Fruit fly (Drosophila melanogaster) whole organism, embryonic: ENCODE data around the gene CG17652.

Experiments used
- Blimp-1 ChIP-seq: fragments of 200-800 bp; sonication (Bioruptor generic); optimal IDR thresholded peaks from 3 replicates; lab custom pipeline; 2018; ENCODE audit warnings: missing biosample characterization, missing genetic modification characterization, mild to moderate bottlenecking, moderate library complexity, missing genetic modification reagents
- Bteb2 ChIP-seq: fragments of 200-800 bp; sonication (Bioruptor generic); optimal IDR thresholded peaks from 2 replicates; lab custom pipeline; 2016; ENCODE audit warnings: missing biosample characterization, missing genetic modification characterization
- CG10209 ChIP-seq: fragments of 200-800 bp; sonication (Bioruptor generic); optimal IDR thresholded peaks from 3 replicates; lab custom pipeline; 2017; ENCODE audit warnings: missing biosample characterization, mild to moderate bottlenecking, missing genetic modification characterization, missing genetic modification reagents
- CG13624 ChIP-seq: fragments of 200-800 bp; sonication (Bioruptor generic); optimal IDR thresholded peaks from 2 replicates; lab custom pipeline; 2016; ENCODE audit warnings: missing biosample characterization, missing genetic modification characterization
- CG15011 ChIP-seq: fragments of 200-800 bp; sonication (Bioruptor generic); optimal IDR thresholded peaks from 3 replicates; lab custom pipeline; 2018; ENCODE audit warnings: missing biosample characterization, mild to moderate bottlenecking, missing genetic modification characterization
- CG15479 ChIP-seq: fragments of 200-800 bp; sonication (Bioruptor generic); optimal IDR thresholded peaks from 3 replicates; lab custom pipeline; 2019; ENCODE audit warnings: missing biosample characterization, mild to moderate bottlenecking, missing genetic modification characterization, moderate library complexity
- CG17359 ChIP-seq: fragments of 200-800 bp; sonication (Bioruptor generic); optimal IDR thresholded peaks from 3 replicates; lab custom pipeline; 2018; ENCODE audit warnings: missing biosample characterization, mild to moderate bottlenecking, missing genetic modification characterization, moderate library complexity
- CG31388 ChIP-seq: fragments of 200-800 bp; sonication (Bioruptor generic); optimal IDR thresholded peaks from 2 replicates; lab custom pipeline; 2016; ENCODE audit warnings: missing biosample characterization, missing genetic modification characterization
- CG31441 ChIP-seq: fragments of 200-800 bp; sonication (Bioruptor generic); IDR thresholded peaks from 2 replicates; pipeline ENCODE4 v1.3.6; 2022; ENCODE audit warnings: missing biosample characterization, missing genetic modification characterization
- CG3281 ChIP-seq: fragments of 200-800 bp; sonication (Bioruptor generic); optimal IDR thresholded peaks from 3 replicates; lab custom pipeline; 2017; ENCODE audit warnings: missing biosample characterization, mild to moderate bottlenecking, missing genetic modification characterization
- CG33557 ChIP-seq: fragments of 200-800 bp; sonication (Bioruptor generic); optimal IDR thresholded peaks from 2 replicates; lab custom pipeline; 2019; ENCODE audit warnings: missing biosample characterization, mild to moderate bottlenecking, missing genetic modification characterization, moderate library complexity
- CG34422 ChIP-seq: fragments of 200-800 bp; sonication (Bioruptor generic); IDR thresholded peaks from 3 replicates; pipeline ENCODE4 v1.3.6; 2022; ENCODE audit warnings: missing biosample characterization, missing genetic modification characterization
- CG3726 ChIP-seq: fragments of 200-800 bp; sonication (Bioruptor generic); IDR thresholded peaks from 3 replicates; pipeline ENCODE4, ENCODE4 v1.3.6; 2022; ENCODE audit warnings: missing biosample characterization, missing genetic modification characterization
- CG4360 ChIP-seq: fragments of 200-800 bp; sonication (Bioruptor generic); IDR thresholded peaks from 2 replicates; pipeline ENCODE4 v1.3.6; 2022; ENCODE audit warnings: missing biosample characterization, missing genetic modification characterization
- CG4707 ChIP-seq: fragments of 200-800 bp; sonication (Bioruptor generic); optimal IDR thresholded peaks from 2 replicates; lab custom pipeline; 2018; ENCODE audit warnings: missing biosample characterization, mild to moderate bottlenecking, missing genetic modification characterization, moderate library complexity
- CG5245 ChIP-seq: fragments of 200-800 bp; sonication (Bioruptor generic); optimal IDR thresholded peaks from 3 replicates; lab custom pipeline; 2016; ENCODE audit warnings: missing biosample characterization, missing genetic modification characterization
- CG6654 ChIP-seq: fragments of 200-800 bp; sonication (Bioruptor generic); optimal IDR thresholded peaks from 2 replicates; lab custom pipeline; 2017; ENCODE audit warnings: missing biosample characterization, mild to moderate bottlenecking, missing genetic modification characterization
- CG7556 ChIP-seq: fragments of 200-800 bp; sonication (Bioruptor generic); optimal IDR thresholded peaks from 2 replicates; lab custom pipeline; 2017; ENCODE audit warnings: missing biosample characterization, mild to moderate bottlenecking, missing genetic modification characterization
- Camta ChIP-seq: fragments of 200-800 bp; sonication (Bioruptor generic); optimal IDR thresholded peaks from 2 replicates; lab custom pipeline; 2016; ENCODE audit warnings: missing biosample characterization, missing genetic modification characterization
- Dad ChIP-seq: fragments of 200-800 bp; sonication (Bioruptor generic); optimal IDR thresholded peaks from 3 replicates; lab custom pipeline; 2016; ENCODE audit warnings: missing biosample characterization, missing genetic modification characterization
- Deaf1 ChIP-seq: fragments of 200-800 bp; optimal IDR thresholded peaks from 3 replicates; lab custom pipeline; 2019; ENCODE audit warnings: missing biosample characterization, mild to moderate bottlenecking, missing genetic modification characterization, moderate library complexity
- E2f1 ChIP-seq: fragments of 200-800 bp; sonication (Bioruptor generic); IDR thresholded peaks from 2 replicates; pipeline ENCODE4 v1.3.6; 2022; ENCODE audit warnings: missing biosample characterization, missing genetic modification characterization
- HLHmδ ChIP-seq: fragments of 200-800 bp; sonication (Bioruptor generic); optimal IDR thresholded peaks from 2 replicates; lab custom pipeline; 2018; ENCODE audit warnings: missing biosample characterization, mild to moderate bottlenecking, missing genetic modification characterization, moderate library complexity
- Hey ChIP-seq: fragments of 200-800 bp; sonication (Bioruptor generic); optimal IDR thresholded peaks from 3 replicates; lab custom pipeline; 2018; ENCODE audit warnings: missing biosample characterization, mild to moderate bottlenecking, missing genetic modification characterization
- Hr3 ChIP-seq: fragments of 200-800 bp; sonication (Bioruptor generic); optimal IDR thresholded peaks from 3 replicates; lab custom pipeline; 2016; ENCODE audit warnings: missing biosample characterization, missing genetic modification characterization
- NC2β ChIP-seq: fragments of 200-800 bp; sonication (Bioruptor generic); optimal IDR thresholded peaks from 2 replicates; lab custom pipeline; 2016; ENCODE audit warnings: missing biosample characterization, missing genetic modification characterization
- PHDP ChIP-seq: fragments of 200-800 bp; sonication (Bioruptor generic); optimal IDR thresholded peaks from 3 replicates; lab custom pipeline; 2018; ENCODE audit warnings: missing biosample characterization, mild to moderate bottlenecking, missing genetic modification characterization, moderate library complexity
- Tbp ChIP-seq: fragments of >200 bp; optimal IDR thresholded peaks from 2 replicates; lab custom pipeline; 2018; ENCODE audit warnings: missing biosample characterization, missing genetic modification characterization
- cg ChIP-seq: fragments of 200-800 bp; sonication (Bioruptor generic); optimal IDR thresholded peaks from 3 replicates; lab custom pipeline; 2019; ENCODE audit warnings: missing biosample characterization, mild to moderate bottlenecking, missing genetic modification characterization, moderate library complexity
- chm ChIP-seq: fragments of 200-800 bp; sonication (Bioruptor generic); IDR thresholded peaks from 2 replicates; pipeline ENCODE4 v1.3.6; 2022; ENCODE audit warnings: missing biosample characterization, missing genetic modification characterization
- croc ChIP-seq: fragments of 200-800 bp; sonication (Bioruptor generic); conservative IDR thresholded peaks from 3 replicates; pipeline ENCODE4 v1.3.6; 2022; ENCODE audit warnings: missing biosample characterization, missing genetic modification characterization
- cwo ChIP-seq: fragments of 200-800 bp; sonication (Bioruptor generic); optimal IDR thresholded peaks from 3 replicates; lab custom pipeline; 2017; ENCODE audit warnings: missing biosample characterization, missing genetic modification characterization, mild to moderate bottlenecking, moderate library complexity, missing genetic modification reagents
- en ChIP-seq: fragments of 200-800 bp; sonication (Bioruptor generic); optimal IDR thresholded peaks from 2 replicates; lab custom pipeline; 2016; ENCODE audit warnings: missing biosample characterization, missing genetic modification characterization
- eve ChIP-seq, 2 experiments: fragments of >200 bp; optimal IDR thresholded peaks; 2 replicates each; lab custom pipeline; 2017; ENCODE audit warnings: missing biosample characterization in 2 of 2, missing genetic modification characterization in 2 of 2
- exex ChIP-seq: fragments of 200-800 bp; sonication (Bioruptor generic); optimal IDR thresholded peaks from 4 replicates; lab custom pipeline; 2018; ENCODE audit warnings: missing biosample characterization, mild to moderate bottlenecking, missing genetic modification characterization, moderate library complexity
- inv ChIP-seq: fragments of 200-800 bp; sonication (Bioruptor generic); IDR thresholded peaks from 2 replicates; pipeline ENCODE4 v1.3.6; 2022; ENCODE audit warnings: missing biosample characterization, missing genetic modification characterization; ENCODE audit not compliant: partially characterized antibody
- kah ChIP-seq: fragments of 200-800 bp; sonication (Bioruptor generic); optimal IDR thresholded peaks from 2 replicates; lab custom pipeline; 2018; ENCODE audit warnings: missing biosample characterization, mild to moderate bottlenecking, missing genetic modification characterization
- ken ChIP-seq: fragments of 200-800 bp; sonication (Bioruptor generic); IDR thresholded peaks from 3 replicates; pipeline ENCODE4 v1.3.6; 2022; ENCODE audit warnings: missing biosample characterization, missing genetic modification characterization
- lmd ChIP-seq: fragments of 200-800 bp; sonication (Bioruptor generic); IDR thresholded peaks from 2 replicates; pipeline ENCODE4 v1.3.6; 2022; ENCODE audit warnings: missing biosample characterization, missing genetic modification characterization
- onecut ChIP-seq: fragments of 200-800 bp; sonication (Bioruptor generic); IDR thresholded peaks from 2 replicates; pipeline ENCODE4 v1.3.6; 2022; ENCODE audit warnings: missing biosample characterization, missing genetic modification characterization
- pros ChIP-seq: fragments of 200-800 bp; sonication (Bioruptor generic); optimal IDR thresholded peaks from 3 replicates; lab custom pipeline; 2019; ENCODE audit warnings: missing biosample characterization, mild to moderate bottlenecking, missing genetic modification characterization, moderate library complexity
- sc ChIP-seq, 3 experiments: fragments of >200 bp in 2 of 3; fragments of 200-800 bp in 1 of 3; sonication (Bioruptor generic) in 1 of 3; optimal IDR thresholded peaks; 2 replicates in 2 of 3; 3 replicates in 1 of 3; lab custom pipeline; 2017; ENCODE audit warnings: mild to moderate bottlenecking in 1 of 3, missing biosample characterization in 1 of 3, missing genetic modification characterization in 1 of 3, missing genetic modification reagents in 1 of 3
- sd ChIP-seq: fragments of 200-800 bp; sonication (Bioruptor generic); optimal IDR thresholded peaks from 3 replicates; lab custom pipeline; 2018; ENCODE audit warnings: missing biosample characterization, mild to moderate bottlenecking, missing genetic modification characterization, moderate library complexity
- sens-2 ChIP-seq: fragments of 200-800 bp; sonication (Bioruptor generic); IDR thresholded peaks from 2 replicates; pipeline ENCODE4 v1.3.6; 2022; ENCODE audit warnings: missing biosample characterization, missing genetic modification characterization
- slbo ChIP-seq: fragments of 200-800 bp; sonication (Bioruptor generic); IDR thresholded peaks from 2 replicates; pipeline ENCODE4 v1.3.6; 2022; ENCODE audit warnings: missing biosample characterization, missing genetic modification characterization
- tup ChIP-seq: fragments of 200-800 bp; sonication (Bioruptor generic); optimal IDR thresholded peaks from 2 replicates; lab custom pipeline; 2016; ENCODE audit warnings: missing biosample characterization, mild to moderate bottlenecking, missing genetic modification characterization, moderate library complexity
- unpg ChIP-seq: fragments of 200-800 bp; sonication (Bioruptor generic); optimal IDR thresholded peaks from 3 replicates; lab custom pipeline; 2018; ENCODE audit warnings: missing biosample characterization, mild to moderate bottlenecking, missing genetic modification characterization, moderate library complexity
- vfl ChIP-seq: fragments of 200-800 bp; sonication (Bioruptor generic); optimal IDR thresholded peaks from 2 replicates; lab custom pipeline; 2016; ENCODE audit warnings: missing biosample characterization, missing genetic modification characterization

The CG17652 gene

DNA sequence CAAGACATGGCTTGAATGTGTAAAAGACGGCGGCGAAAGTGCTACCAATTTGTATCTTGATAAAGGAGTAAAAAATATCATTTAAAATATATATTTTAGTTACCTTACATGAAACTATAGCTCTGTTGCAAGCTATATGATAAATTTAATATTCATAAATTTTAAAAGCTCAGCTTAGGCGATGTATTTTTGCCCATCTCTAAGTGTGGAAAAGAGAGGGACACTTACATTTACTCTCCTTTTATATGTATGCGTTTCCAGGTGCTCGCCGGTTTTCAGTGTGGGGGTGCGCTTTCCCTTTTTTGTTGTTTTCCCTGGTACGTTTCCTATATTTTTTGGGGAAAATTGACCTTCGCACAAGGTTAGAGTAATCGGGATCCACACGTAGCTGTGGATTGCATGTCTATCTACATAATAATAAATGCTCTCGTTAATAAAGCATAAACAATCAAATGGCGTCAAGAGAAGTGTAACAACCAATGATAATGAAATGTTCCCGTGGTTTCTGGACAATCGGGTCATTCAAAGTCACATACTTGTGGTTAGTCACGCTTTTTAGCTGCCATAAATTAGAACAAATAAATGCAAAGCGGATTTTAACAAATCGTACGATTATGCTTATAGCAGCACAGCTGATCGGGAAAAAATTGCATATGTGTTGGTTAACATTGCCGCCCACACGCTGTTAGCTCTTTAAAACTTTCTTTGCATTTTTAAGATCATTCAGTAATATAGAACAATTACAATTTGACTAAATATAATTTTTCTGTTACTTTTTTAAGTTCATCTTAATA, 4.1 kb downstream of the CG17652 start (continued):
- TF ChIP-seq CG6654 (peak; percentile 69), sc (optimal IDR thresholded peaks at IDR 0.05; lab: Kevin White, UChicago) (no peak), sc (GFP tag; optimal IDR thresholded peaks at IDR 0.05; lab: Kevin White, UChicago) (peak; percentile 96), Dad (GFP tag; lab: Kevin White, UChicago) (peak; percentile 87), CG4707 (GFP tag; lab: Kevin White, UChicago) (peak; percentile 89), E2f1 (GFP tag; lab: Robert Waterston, UW) (peak; percentile 95), Deaf1 (tag; lab: Kevin White, UChicago) (peak; percentile 88), CG34422 (GFP tag; lab: Robert Waterston, UW) (peak; percentile 95), croc (peak; percentile 96), ken (GFP tag; lab: Robert Waterston, UW) (peak; percentile 92; the same call in 2 of the 3 replicates), CG3726 (GFP tag; lab: Robert Waterston, UW) (peak; percentile 88; the same call in 2 of the 3 replicates), eve (GFP tag; optimal IDR thresholded peaks at IDR 0.05; lab: Kevin White, UChicago) (peak in 1 of 2 experiments; percentile 98), lmd (GFP tag; lab: Robert Waterston, UW) (peak; percentile 98), CG10209 (peak; percentile 98), HLHmδ (GFP tag; lab: Kevin White, UChicago) (no peak), Hey (tag; lab: Kevin White, UChicago) (peak; percentile 88), inv (peak; percentile 85), sd (tag; lab: Kevin White, UChicago) (peak; percentile 96), unpg (GFP tag; lab: Kevin White, UChicago) (peak; percentile 98), en (peak; percentile 33), PHDP (tag; lab: Kevin White, UChicago) (peak; percentile 99), CG17359 (tag; lab: Kevin White, UChicago) (peak; percentile 92), CG31388 (GFP tag; lab: Kevin White, UChicago) (peak; percentile 83), CG33557 (GFP tag; lab: Kevin White, UChicago) (peak; percentile 98), Tbp (GFP tag; lab: Kevin White, UChicago) (no peak), Hr3 (GFP tag; lab: Kevin White, UChicago) (peak; percentile 97), CG31441 (GFP tag; lab: Robert Waterston, UW) (peak; percentile 84), exex (tag; lab: Kevin White, UChicago) (peak; percentile 86), NC2β (GFP tag; lab: Kevin White, UChicago) (peak; percentile 49), Blimp-1 (GFP tag; lab: Kevin White, UChicago) (peak; percentile 94), CG7556 (peak; percentile 99), Bteb2 (GFP tag; lab: Kevin White, UChicago) (peak; percentile 92), CG3281 (no peak), sens-2 (peak; percentile 89), pros (GFP tag; lab: Kevin White, UChicago) (peak; percentile 91), CG15011 (peak; percentile 94), CG15479 (GFP tag; lab: Kevin White, UChicago) (peak; percentile 50), CG13624 (GFP tag; lab: Kevin White, UChicago) (peak; percentile 79), onecut (GFP tag; lab: Robert Waterston, UW) (peak; percentile 92), cwo (GFP tag; lab: Kevin White, UChicago) (peak; percentile 95), Camta (peak; percentile 81), tup (GFP tag; lab: Kevin White, UChicago) (peak; percentile 90), chm (GFP tag; lab: Robert Waterston, UW) (peak; percentile 95), cg (peak; percentile 78), vfl (GFP tag; lab: Kevin White, UChicago) (peak; percentile 94), slbo (GFP tag; lab: Robert Waterston, UW) (peak; percentile 98), kah (peak; percentile 80), CG4360 (peak; percentile 66), CG5245 (peak; percentile 91)
